Fruit fly (Drosophila melanogaster) whole organism, prepupa: ENCODE results near the gene Spag1.
A peak's percentile ranks its signal among the peaks of the same experiment; 100 is the strongest.

Experiments
- Blimp-1 ChIP-seq: fragments of 200-800 bp; sonication (Bioruptor generic); optimal IDR thresholded peaks from 3 replicates; lab custom pipeline; 2017; ENCODE audit warnings: missing biosample characterization, missing genetic modification characterization, mild to moderate bottlenecking, moderate library complexity, missing genetic modification reagents
- CG10631 ChIP-seq: fragments of 200-800 bp; sonication (Bioruptor generic); optimal IDR thresholded peaks from 2 replicates; lab custom pipeline; 2016; ENCODE audit warnings: missing biosample characterization, missing genetic modification characterization
- CG11294 ChIP-seq: fragments of 200-800 bp; sonication (Bioruptor generic); IDR thresholded peaks from 2 replicates; pipeline ENCODE4 v1.3.6; 2022; ENCODE audit warnings: missing biosample characterization, missing genetic modification characterization
- CG11762 ChIP-seq: fragments of 200-800 bp; sonication (Bioruptor generic); optimal IDR thresholded peaks from 3 replicates; lab custom pipeline; 2016; ENCODE audit warnings: missing biosample characterization, missing genetic modification characterization; ENCODE audit not compliant: insufficient read depth
- CG11902 ChIP-seq: fragments of 200-800 bp; sonication (Bioruptor generic); optimal IDR thresholded peaks from 3 replicates; lab custom pipeline; 2016; ENCODE audit warnings: missing biosample characterization, missing genetic modification characterization
- CG16779 ChIP-seq: fragments of 200-800 bp; sonication (Bioruptor generic); optimal IDR thresholded peaks from 3 replicates; lab custom pipeline; 2017; ENCODE audit warnings: missing biosample characterization, mild to moderate bottlenecking, missing genetic modification characterization
- CG31627 ChIP-seq: fragments of 200-800 bp; sonication (Bioruptor generic); optimal IDR thresholded peaks from 3 replicates; lab custom pipeline; 2016; ENCODE audit warnings: missing biosample characterization, missing genetic modification characterization
- CG32006 ChIP-seq: fragments of 200-800 bp; sonication (Bioruptor generic); optimal IDR thresholded peaks from 3 replicates; lab custom pipeline; 2017; ENCODE audit warnings: missing biosample characterization, mild to moderate bottlenecking, missing genetic modification characterization
- CG34406 ChIP-seq: fragments of 200-800 bp; sonication (Bioruptor generic); optimal IDR thresholded peaks from 3 replicates; lab custom pipeline; 2016; ENCODE audit warnings: missing biosample characterization, missing genetic modification characterization
- CG3919 ChIP-seq: fragments of 200-800 bp; sonication (Bioruptor generic); optimal IDR thresholded peaks from 3 replicates; lab custom pipeline; 2016; ENCODE audit warnings: missing biosample characterization, missing genetic modification characterization
- CG4318 ChIP-seq: fragments of 200-800 bp; sonication (Bioruptor generic); optimal IDR thresholded peaks from 3 replicates; lab custom pipeline; 2017; ENCODE audit warnings: missing biosample characterization, mild to moderate bottlenecking, missing genetic modification characterization
- CG6163 ChIP-seq: fragments of 200-800 bp; sonication (Bioruptor generic); IDR thresholded peaks from 3 replicates; pipeline ENCODE4 v1.3.6; 2022; ENCODE audit warnings: missing biosample characterization, missing genetic modification characterization
- CG6276 ChIP-seq: fragments of 200-800 bp; sonication (Bioruptor generic); optimal IDR thresholded peaks from 2 replicates; lab custom pipeline; 2017; ENCODE audit warnings: missing biosample characterization, mild to moderate bottlenecking, missing genetic modification characterization
- CG6792 ChIP-seq: fragments of 200-800 bp; sonication (Bioruptor generic); optimal IDR thresholded peaks from 3 replicates; lab custom pipeline; 2016; ENCODE audit warnings: missing biosample characterization, missing genetic modification characterization
- CG6808 ChIP-seq: fragments of 200-800 bp; sonication (Bioruptor generic); optimal IDR thresholded peaks from 3 replicates; lab custom pipeline; 2017; ENCODE audit warnings: missing biosample characterization, missing genetic modification characterization, mild to moderate bottlenecking, moderate library complexity, missing genetic modification reagents
- CG6854 ChIP-seq: fragments of 200-800 bp; sonication (Bioruptor generic); optimal IDR thresholded peaks from 2 replicates; lab custom pipeline; 2017; ENCODE audit warnings: missing biosample characterization, mild to moderate bottlenecking, missing genetic modification characterization
- CG7368 ChIP-seq: fragments of 200-800 bp; sonication (Bioruptor generic); optimal IDR thresholded peaks from 3 replicates; lab custom pipeline; 2016; ENCODE audit warnings: missing biosample characterization, missing genetic modification characterization
- CG8319 ChIP-seq: fragments of 200-800 bp; sonication (Bioruptor generic); optimal IDR thresholded peaks from 3 replicates; lab custom pipeline; 2016; ENCODE audit warnings: missing biosample characterization, missing genetic modification characterization
- Eip75B ChIP-seq: fragments of 200-800 bp; sonication (Bioruptor generic); optimal IDR thresholded peaks from 3 replicates; lab custom pipeline; 2016; ENCODE audit warnings: missing biosample characterization, missing genetic modification characterization
- Eip93F ChIP-seq: fragments of 200-800 bp; sonication (Bioruptor generic); optimal IDR thresholded peaks from 2 replicates; lab custom pipeline; 2016; ENCODE audit warnings: missing biosample characterization, mild to moderate bottlenecking, missing genetic modification characterization
- Ets21C ChIP-seq: fragments of 200-800 bp; sonication (Bioruptor generic); optimal IDR thresholded peaks from 3 replicates; lab custom pipeline; 2016; ENCODE audit warnings: missing biosample characterization, missing genetic modification characterization
- Gug ChIP-seq: fragments of 200-800 bp; sonication (Bioruptor generic); IDR thresholded peaks from 2 replicates; pipeline ENCODE4 v1.3.6; 2022; ENCODE audit warnings: missing biosample characterization, missing genetic modification characterization
- Hr38 ChIP-seq: sonication (Bioruptor generic); optimal IDR thresholded peaks from 2 replicates; lab custom pipeline; 2016; ENCODE audit warnings: missing biosample characterization, missing genetic modification characterization
- Hr39 ChIP-seq: fragments of 200-800 bp; sonication (Bioruptor generic); optimal IDR thresholded peaks from 2 replicates; lab custom pipeline; 2016; ENCODE audit warnings: missing biosample characterization, missing genetic modification characterization
- OdsH ChIP-seq: fragments of 200-800 bp; sonication (Bioruptor generic); optimal IDR thresholded peaks from 3 replicates; lab custom pipeline; 2016; ENCODE audit warnings: missing biosample characterization, missing genetic modification characterization
- Smox ChIP-seq: fragments of 200-800 bp; sonication (Bioruptor generic); optimal IDR thresholded peaks from 3 replicates; lab custom pipeline; 2016; ENCODE audit warnings: missing biosample characterization, missing genetic modification characterization
- Sox102F ChIP-seq: fragments of 200-800 bp; sonication (Bioruptor generic); optimal IDR thresholded peaks from 2 replicates; lab custom pipeline; 2016; ENCODE audit warnings: missing biosample characterization, mild to moderate bottlenecking, missing genetic modification characterization
- Sox14 ChIP-seq: fragments of 200-800 bp; sonication (Bioruptor generic); optimal IDR thresholded peaks from 3 replicates; lab custom pipeline; 2016; ENCODE audit warnings: missing biosample characterization, missing genetic modification characterization
- achi ChIP-seq: fragments of 200-800 bp; sonication (Bioruptor generic); optimal IDR thresholded peaks from 3 replicates; lab custom pipeline; 2016; ENCODE audit warnings: missing biosample characterization, missing genetic modification characterization
- acj6 ChIP-seq: fragments of 200-800 bp; sonication (Bioruptor generic); optimal IDR thresholded peaks from 3 replicates; lab custom pipeline; 2016; ENCODE audit warnings: missing biosample characterization, missing genetic modification characterization
- dac ChIP-seq: fragments of 200-800 bp; sonication (Bioruptor generic); optimal IDR thresholded peaks from 2 replicates; lab custom pipeline; 2017; ENCODE audit warnings: missing biosample characterization, mild to moderate bottlenecking, missing genetic modification characterization
- eg ChIP-seq: fragments of 200-800 bp; sonication (Bioruptor generic); IDR thresholded peaks from 3 replicates; pipeline ENCODE4 v1.3.6; 2022; ENCODE audit warnings: missing biosample characterization, missing genetic modification characterization
- fd85E ChIP-seq: fragments of 200-800 bp; sonication (Bioruptor generic); optimal IDR thresholded peaks from 3 replicates; lab custom pipeline; 2016; ENCODE audit warnings: missing biosample characterization, missing genetic modification characterization
- fkh ChIP-seq: fragments of 200-800 bp; sonication (Bioruptor generic); optimal IDR thresholded peaks from 3 replicates; lab custom pipeline; 2017; ENCODE audit warnings: missing biosample characterization, mild to moderate bottlenecking, missing genetic modification characterization, moderate library complexity
- lz ChIP-seq: fragments of 200-800 bp; sonication (Bioruptor generic); optimal IDR thresholded peaks from 3 replicates; lab custom pipeline; 2016; ENCODE audit warnings: missing biosample characterization, missing genetic modification characterization
- net ChIP-seq: fragments of 200-800 bp; sonication (Bioruptor generic); optimal IDR thresholded peaks from 3 replicates; lab custom pipeline; 2016; ENCODE audit warnings: missing biosample characterization, missing genetic modification characterization
- pdm3 ChIP-seq: fragments of 200-800 bp; sonication (Bioruptor generic); optimal IDR thresholded peaks from 3 replicates; lab custom pipeline; 2016; ENCODE audit warnings: missing biosample characterization, missing genetic modification characterization
- salr ChIP-seq, 2 experiments: fragments of 200-800 bp; sonication (Bioruptor generic); optimal IDR thresholded peaks; 3 replicates each; lab custom pipeline; 2016 to 2018; ENCODE audit warnings: missing biosample characterization in 2 of 2, missing genetic modification characterization in 2 of 2, mild to moderate bottlenecking in 1 of 2
- spab ChIP-seq: fragments of 200-800 bp; sonication (Bioruptor generic); optimal IDR thresholded peaks from 2 replicates; lab custom pipeline; 2017; ENCODE audit warnings: missing biosample characterization, mild to moderate bottlenecking, missing genetic modification characterization, missing genetic modification reagents
- ss ChIP-seq, 2 experiments: fragments of 200-800 bp; sonication (Bioruptor generic); optimal IDR thresholded peaks; 2 replicates in 1 of 2; 3 replicates in 1 of 2; lab custom pipeline; 2017 to 2018; ENCODE audit warnings: mild to moderate bottlenecking in 2 of 2, missing biosample characterization in 2 of 2, missing genetic modification characterization in 2 of 2, moderate library complexity in 1 of 2
- svp ChIP-seq: fragments of 200-800 bp; sonication (Bioruptor generic); peaks from one replicate; lab custom pipeline; 2016; ENCODE audit warnings: missing biosample characterization, missing genetic modification characterization
- topi ChIP-seq: fragments of 200-800 bp; sonication (Bioruptor generic); optimal IDR thresholded peaks from 3 replicates; lab custom pipeline; 2016; ENCODE audit warnings: missing biosample characterization, missing genetic modification characterization
- vri ChIP-seq: fragments of 200-800 bp; sonication (Bioruptor generic); optimal IDR thresholded peaks from 3 replicates; lab custom pipeline; 2016; ENCODE audit warnings: missing biosample characterization, mild to moderate bottlenecking, missing genetic modification characterization

The Spag1 gene

dm6 chr3R:26957132-26957531 lies 9.5 kb downstream of the Spag1 start:
- TF ChIP-seq svp (GFP tag; lab: Kevin White, UChicago), result peak; percentile 77
- TF ChIP-seq net (GFP tag; lab: Kevin White, UChicago), result no peak

dm6 chr3R:26958314-26958979 lies 10.8 kb downstream of the Spag1 start, which contains the start of gene CG6330:
TSS of gene CG6330 (minus strand) at chr3R:26958491.
- TF ChIP-seq CG11902 (GFP tag; lab: Kevin White, UChicago), result no peak
- TF ChIP-seq acj6, result no peak
- TF ChIP-seq Sox102F (GFP tag; lab: Kevin White, UChicago), result no peak
- no peak for TF ChIP-seq Eip75B (GFP tag; lab: Kevin White, UChicago)
- no peak for TF ChIP-seq fd85E (GFP tag; lab: Kevin White, UChicago)
- TF ChIP-seq CG34406 (GFP tag; lab: Kevin White, UChicago), result no peak
- no peak for TF ChIP-seq eg (GFP tag; lab: Robert Waterston, UW)
- TF ChIP-seq, all 60 proteins: peak for 0

- TF ChIP-seq CG6276 (GFP tag; lab: Kevin White, UChicago), result no peak
- peak; percentile 8 for TF ChIP-seq CG7368 (GFP tag; lab: Kevin White, UChicago)
- 0 out of 3 replicates have a peak, but pooled peaks have one; percentile 22 for TF ChIP-seq eg (GFP tag; lab: Robert Waterston, UW)
- TF ChIP-seq CG6854 (GFP tag; lab: Kevin White, UChicago), result peak; percentile 50
Observed at dm6 chr3R:26960496-26960895, 12.9 kb downstream of the Spag1 start.

dm6 chr3R:26963747-26964174 lies 16.1 kb downstream of the Spag1 start:
- TF ChIP-seq achi (GFP tag; lab: Kevin White, UChicago) (peak; percentile 81), fd85E (GFP tag; lab: Kevin White, UChicago) (peak; percentile 66), Blimp-1 (GFP tag; lab: Kevin White, UChicago) (peak; percentile 62), Gug (GFP tag; lab: Robert Waterston, UW) (peak; percentile 42; the same call in 1 of the 2 replicates), spab (GFP tag; lab: Kevin White, UChicago) (peak; percentile 82), Sox14 (GFP tag; lab: Kevin White, UChicago) (peak; percentile 50), eg (GFP tag; lab: Robert Waterston, UW) (peak; percentile 68), CG10631 (GFP tag; lab: Kevin White, UChicago) (peak; percentile 38), CG11762 (peak; percentile 71), CG8319 (GFP tag; lab: Kevin White, UChicago) (peak; percentile 27), fkh (GFP tag; lab: Kevin White, UChicago) (peak; percentile 11), dac (GFP tag; lab: Kevin White, UChicago) (peak; percentile 49), svp (GFP tag; lab: Kevin White, UChicago) (peak; percentile 94), CG16779 (tag; lab: Kevin White, UChicago) (peak; percentile 56), Sox102F (GFP tag; lab: Kevin White, UChicago) (peak; percentile 63), vri (GFP tag; lab: Kevin White, UChicago) (peak; percentile 22), CG32006 (GFP tag; lab: Kevin White, UChicago) (peak; percentile 65), pdm3 (GFP tag; lab: Kevin White, UChicago) (peak; percentile 58), CG3919 (GFP tag; lab: Kevin White, UChicago) (peak; percentile 84), Eip75B (GFP tag; lab: Kevin White, UChicago) (peak; percentile 53), lz (GFP tag; lab: Kevin White, UChicago) (peak; percentile 60), net (GFP tag; lab: Kevin White, UChicago) (peak; percentile 50), topi (GFP tag; lab: Kevin White, UChicago) (peak; percentile 87), salr (GFP tag; optimal IDR thresholded peaks at IDR 0.05; lab: Kevin White, UChicago) (peak; percentile 34 to 37), Hr39 (GFP tag; lab: Kevin White, UChicago) (peak; percentile 70), CG6163 (peak; percentile 62; the same call in 2 of the 3 replicates), CG11294 (GFP tag; lab: Robert Waterston, UW) (peak; percentile 64; the same call in 1 of the 2 replicates), CG31627 (peak; percentile 61), OdsH (GFP tag; lab: Kevin White, UChicago) (peak; percentile 58), ss (GFP tag; optimal IDR thresholded peaks at IDR 0.05; lab: Kevin White, UChicago) (peak; percentile 73 to 81), Ets21C (peak; percentile 19), CG7368 (GFP tag; lab: Kevin White, UChicago) (peak; percentile 64), Smox (no peak), CG6792 (peak; percentile 51), Eip93F (GFP tag; lab: Kevin White, UChicago) (no peak), CG6808 (GFP tag; lab: Kevin White, UChicago) (peak; percentile 87), Hr38 (GFP tag; lab: Kevin White, UChicago) (no peak), CG4318 (GFP tag; lab: Kevin White, UChicago) (peak; percentile 33)
